Fruit fly (Drosophila melanogaster): Measurements from ENCODE around the gene inaF-D.

Gene inaF-D

DNA sequence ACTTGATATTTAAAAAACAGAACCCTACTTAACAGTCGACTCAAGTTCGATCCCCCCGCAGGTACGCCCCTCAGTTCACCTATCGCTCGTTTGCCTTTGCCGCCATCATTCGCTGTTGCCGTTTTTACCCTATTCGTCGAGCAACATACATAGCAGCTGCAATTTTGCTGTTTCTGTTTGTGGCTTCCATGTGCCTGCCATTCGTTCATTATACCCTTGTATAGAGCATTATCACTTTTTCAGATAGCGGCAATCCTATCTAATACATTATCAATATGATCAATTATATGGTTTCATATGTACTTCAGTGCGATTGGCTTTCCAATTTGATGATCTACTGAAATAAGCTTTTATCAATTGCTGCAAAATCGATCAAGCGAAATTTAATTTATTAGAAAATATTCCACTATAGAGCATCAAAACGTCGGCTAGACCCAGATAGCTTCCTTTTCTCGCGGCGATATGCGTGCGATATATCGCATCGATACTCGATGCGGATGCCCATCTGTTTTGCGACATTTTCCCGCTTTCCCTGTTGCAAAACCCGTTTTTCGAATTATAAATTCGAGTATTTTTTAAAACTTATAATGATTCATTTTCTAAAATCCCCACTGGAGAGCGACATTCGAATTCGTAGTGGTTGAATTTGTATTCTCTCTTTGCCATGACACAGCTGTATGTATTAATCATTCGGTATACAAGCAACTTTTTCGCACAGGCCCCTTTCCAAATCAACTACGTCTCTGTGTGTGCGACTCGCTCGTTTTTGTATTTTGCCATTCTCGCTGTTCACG is 12.8 kb downstream of the inaF-D start (continued):
- TF ChIP-seq PHDP (tag; optimal IDR thresholded peaks at IDR 0.05) (peak; percentile 88), Fer1 (GFP tag; optimal IDR thresholded peaks at IDR 0.05) (peak; percentile 88), Hr51 (GFP tag; optimal IDR thresholded peaks at IDR 0.05) (peak; percentile 77 to 88), az2 (GFP tag; optimal IDR thresholded peaks at IDR 0.05) (peak; percentile 84), Gug (GFP tag; IDR thresholded peaks at IDR 0.05) (peak; percentile 64; the same call in 3 of the 4 replicates), CG7786 (GFP tag; optimal IDR thresholded peaks at IDR 0.05) (peak; percentile 83), Rfx (GFP tag; IDR thresholded peaks at IDR 0.05) (peak; percentile 87), chm (GFP tag; IDR thresholded peaks at IDR 0.05) (peak; percentile 54), zen2 (GFP tag; IDR thresholded peaks at IDR 0.05; ENCODE audit: partially characterized antibody) (peak; percentile 63; the same call in 1 of the 3 replicates), nom (GFP tag; optimal IDR thresholded peaks at IDR 0.05) (peak; percentile 85), org-1 (GFP tag; optimal IDR thresholded peaks at IDR 0.05) (peak; percentile 86), Jarid2 (GFP tag; optimal IDR thresholded peaks at IDR 0.05) (peak; percentile 66), CG7745 (tag; optimal IDR thresholded peaks at IDR 0.05) (no peak), CG6813 (GFP tag; optimal IDR thresholded peaks at IDR 0.05) (peak; percentile 81), sens-2 (GFP tag; IDR thresholded peaks at IDR 0.05) (peak; percentile 34; the same call in 1 of the 2 replicates), Drgx (GFP tag; IDR thresholded peaks at IDR 0.05) (peak; percentile 85), CG12155 (GFP tag; optimal IDR thresholded peaks at IDR 0.05) (peak; percentile 100), ERR (GFP tag; optimal IDR thresholded peaks at IDR 0.05) (peak; percentile 84), CG15073 (GFP tag; optimal IDR thresholded peaks at IDR 0.05) (peak; percentile 23), kni (GFP tag; optimal IDR thresholded peaks at IDR 0.05) (no peak), Sox100B (GFP tag; optimal IDR thresholded peaks at IDR 0.05) (peak; percentile 89), Nf-YA (GFP tag; IDR thresholded peaks at IDR 0.05) (no peak), Poxn (GFP tag; IDR thresholded peaks at IDR 0.05) (no peak; the same call in 1 of the 2 replicates), ATbp (GFP tag; optimal IDR thresholded peaks at IDR 0.05) (peak; percentile 75), CG9932 (GFP tag; IDR thresholded peaks at IDR 0.05) (peak; percentile 70), D19B (GFP tag; optimal IDR thresholded peaks at IDR 0.05) (peak; percentile 79), CG8765 (GFP tag; IDR thresholded peaks at IDR 0.05) (no peak; the same call in 1 of the 2 replicates), sr (GFP tag; IDR thresholded peaks at IDR 0.05) (no peak), CG3995 (GFP tag; optimal IDR thresholded peaks at IDR 0.05) (peak; percentile 56), CG33557 (GFP tag; optimal IDR thresholded peaks at IDR 0.05) (peak; percentile 87), z (GFP tag; IDR thresholded peaks at IDR 0.05) (no peak), twi (tag; optimal IDR thresholded peaks at IDR 0.05) (peak; percentile 91), Sin3A (optimal IDR thresholded peaks at IDR 0.05) (no peak), Gsc (GFP tag; IDR thresholded peaks at IDR 0.05) (peak; percentile 65), CG4282 (GFP tag; optimal IDR thresholded peaks at IDR 0.05) (peak; percentile 43), CG30020 (tag; optimal IDR thresholded peaks at IDR 0.05) (peak; percentile 63), Hr78 (GFP tag; optimal IDR thresholded peaks at IDR 0.05) (peak in 1 of 2 experiments; percentile 57), CG13624 (GFP tag; optimal IDR thresholded peaks at IDR 0.05) (peak; percentile 95), Doc3 (GFP tag; IDR thresholded peaks at IDR 0.05; ENCODE audit: partially characterized antibody) (peak; percentile 58), tna (GFP tag; IDR thresholded peaks at IDR 0.05; ENCODE audit: partially characterized antibody) (peak; percentile 29; the same call in 1 of the 2 replicates), CG5953 (GFP tag; IDR thresholded peaks at IDR 0.05) (peak; percentile 55; the same call in 1 of the 2 replicates), Bdp1 (GFP tag; optimal IDR thresholded peaks at IDR 0.05) (peak; percentile 77), crol (GFP tag; IDR thresholded peaks at IDR 0.05) (peak; percentile 77), CG12942 (GFP tag; optimal IDR thresholded peaks at IDR 0.05) (peak; percentile 82), CG3726 (GFP tag; IDR thresholded peaks at IDR 0.05) (peak; percentile 45; the same call in 1 of the 3 replicates), Mes4 (GFP tag; optimal IDR thresholded peaks at IDR 0.05) (peak; percentile 56), CG13287 (GFP tag; IDR thresholded peaks at IDR 0.05; ENCODE audit: partially characterized antibody) (peak; percentile 75), sc (optimal IDR thresholded peaks at IDR 0.05) (no peak), sc (GFP tag; optimal IDR thresholded peaks at IDR 0.05) (peak; percentile 85)

Measured in whole organism, embryonic.